Worm (Caenorhabditis elegans) whole organism, L4 larva: ENCODE data around the gene Y108F1.5.

ENCODE experiments used
- F10B5.3 ChIP-seq: sonication (generic microtip); optimal IDR thresholded peaks from 2 replicates; lab custom pipeline; 2016; ENCODE audit warnings: mild to moderate bottlenecking, missing genetic modification characterization, missing compliant biosample characterization
- R02D3.7 ChIP-seq: fragments of 150-350 bp; sonication (generic microtip); optimal IDR thresholded peaks from 3 replicates; lab custom pipeline; 2014; ENCODE audit warnings: missing biosample characterization, missing genetic modification characterization
- Y75B8A.6 ChIP-seq: fragments of 200-800 bp; sonication (Bioruptor generic); IDR thresholded peaks from 2 replicates; pipeline ENCODE4 v1.3.6; 2022; ENCODE audit warnings: missing genetic modification reagents, missing genetic modification characterization, missing compliant biosample characterization
- aha-1 ChIP-seq: fragments of 150-350 bp; peaks from one replicate; lab custom pipeline; 2014; ENCODE audit warnings: missing biosample characterization, missing genetic modification characterization
- arid-1 ChIP-seq: fragments of 200-800 bp; sonication (Bioruptor generic); conservative IDR thresholded peaks from 2 replicates; pipeline ENCODE4 v1.3.6; 2022; ENCODE audit warnings: missing genetic modification reagents, missing genetic modification characterization, missing compliant biosample characterization
- ceh-20 ChIP-seq: fragments of 200-800 bp; sonication (Bioruptor generic); IDR thresholded peaks from 2 replicates; pipeline ENCODE4 v1.3.6; 2022; ENCODE audit warnings: missing genetic modification reagents, missing genetic modification characterization, missing compliant biosample characterization
- ceh-62 ChIP-seq: sonication (generic microtip); optimal IDR thresholded peaks from 2 replicates; lab custom pipeline; 2017; ENCODE audit warnings: missing biosample characterization, missing genetic modification characterization
- ces-1 ChIP-seq: fragments of 150-350 bp; sonication (generic microtip); optimal IDR thresholded peaks from 4 replicates; lab custom pipeline; 2014; ENCODE audit warnings: missing biosample characterization, missing genetic modification reagents, missing genetic modification characterization
- daf-16 ChIP-seq, 3 experiments: sonication (generic microtip); optimal IDR thresholded peaks; 2 replicates each; lab custom pipeline; 2016 to 2017; ENCODE audit warnings: missing genetic modification characterization in 3 of 3, missing genetic modification reagents in 3 of 3, mild to moderate bottlenecking in 2 of 3, missing compliant biosample characterization in 2 of 3, missing biosample characterization in 1 of 3, moderate library complexity in 1 of 3
- daf-19 ChIP-seq: fragments of 200-800 bp; sonication (Bioruptor generic); conservative IDR thresholded peaks from 2 replicates; pipeline ENCODE4 v1.3.6; 2022; ENCODE audit warnings: missing genetic modification characterization, missing compliant biosample characterization
- dmd-8 ChIP-seq: fragments of 200-800 bp; sonication (Bioruptor generic); IDR thresholded peaks from 2 replicates; pipeline ENCODE4 v1.3.6; 2022; ENCODE audit warnings: missing genetic modification characterization, missing compliant biosample characterization
- fkh-10 ChIP-seq: fragments of 150-350 bp; optimal IDR thresholded peaks from 2 replicates; lab custom pipeline; 2014; ENCODE audit warnings: missing biosample characterization, missing genetic modification reagents, missing genetic modification characterization
- hif-1 ChIP-seq, 2 experiments: sonication (generic microtip); optimal IDR thresholded peaks; 2 replicates each; lab custom pipeline; 2016 to 2017; ENCODE audit warnings: missing compliant biosample characterization in 2 of 2, missing genetic modification characterization in 2 of 2, missing genetic modification reagents in 2 of 2, missing genotype in 2 of 2, mild to moderate bottlenecking in 1 of 2
- hlh-11 ChIP-seq: fragments of 200-800 bp; sonication (Bioruptor generic); optimal IDR thresholded peaks from 2 replicates; lab custom pipeline; 2018; ENCODE audit warnings: mild to moderate bottlenecking, missing genetic modification characterization, missing compliant biosample characterization
- lin-1 ChIP-seq: fragments of 200-800 bp; sonication (Bioruptor generic); IDR thresholded peaks from 2 replicates; pipeline ENCODE4 v1.3.6; 2022; ENCODE audit warnings: missing genetic modification reagents, missing genetic modification characterization, missing compliant biosample characterization
- lin-13 ChIP-seq: fragments of 150-350 bp; optimal IDR thresholded peaks from 2 replicates; lab custom pipeline; 2014; ENCODE audit warnings: missing biosample characterization, missing genetic modification reagents, missing genetic modification characterization
- lin-39 ChIP-seq: fragments of 150-350 bp; optimal IDR thresholded peaks from 2 replicates; lab custom pipeline; 2014; ENCODE audit warnings: missing biosample characterization, missing genetic modification reagents, missing genetic modification characterization
- madf-5 ChIP-seq, 2 experiments: fragments of 200-800 bp; sonication (Bioruptor generic); IDR thresholded peaks; 2 replicates each; pipeline ENCODE4 v1.3.6; 2022; ENCODE audit warnings: missing compliant biosample characterization in 2 of 2, missing genetic modification characterization in 2 of 2
- madf-9 ChIP-seq: fragments of 200-800 bp; sonication (Bioruptor generic); conservative IDR thresholded peaks from 2 replicates; pipeline ENCODE4 v1.3.6; 2022; ENCODE audit warnings: missing genetic modification reagents, missing genetic modification characterization, missing compliant biosample characterization
- mxl-2 ChIP-seq: fragments of 200-800 bp; sonication (Bioruptor generic); conservative IDR thresholded peaks from 2 replicates; pipeline ENCODE4 v1.3.6; 2022; ENCODE audit warnings: missing genetic modification reagents, missing genetic modification characterization, missing compliant biosample characterization
- mxl-3 ChIP-seq: fragments of 200-800 bp; sonication (Bioruptor generic); optimal IDR thresholded peaks from 2 replicates; lab custom pipeline; 2018; ENCODE audit warnings: mild to moderate bottlenecking, missing genetic modification characterization, missing compliant biosample characterization
- nhr-10 ChIP-seq: fragments of 150-350 bp; optimal IDR thresholded peaks from 2 replicates; lab custom pipeline; 2014; ENCODE audit warnings: missing biosample characterization, missing genetic modification characterization
- nhr-102 ChIP-seq: sonication (generic microtip); optimal IDR thresholded peaks from 2 replicates; lab custom pipeline; 2016; ENCODE audit warnings: mild to moderate bottlenecking, missing genetic modification characterization, moderate library complexity, missing compliant biosample characterization
- nhr-41 ChIP-seq: fragments of 200-800 bp; sonication (Bioruptor generic); IDR thresholded peaks from 2 replicates; pipeline ENCODE4 v1.3.6; 2022; ENCODE audit warnings: missing genetic modification reagents, missing genetic modification characterization, missing compliant biosample characterization
- nhr-42 ChIP-seq: fragments of 200-800 bp; sonication (Bioruptor generic); IDR thresholded peaks from 2 replicates; pipeline ENCODE4 v1.3.6; 2022; ENCODE audit warnings: missing genetic modification characterization, missing compliant biosample characterization
- nhr-48 ChIP-seq: sonication (generic microtip); optimal IDR thresholded peaks from 2 replicates; lab custom pipeline; 2016; ENCODE audit warnings: mild to moderate bottlenecking, missing genetic modification characterization, missing compliant biosample characterization
- nhr-6 ChIP-seq: fragments of 150-350 bp; optimal IDR thresholded peaks from 2 replicates; lab custom pipeline; 2014; ENCODE audit warnings: missing biosample characterization, missing genetic modification characterization
- pha-4 ChIP-seq, 2 experiments: fragments of 150-350 bp in 1 of 2; fragments of 200-800 bp in 1 of 2; sonication (Bioruptor generic) in 1 of 2; IDR thresholded peaks in 1 of 2; optimal IDR thresholded peaks in 1 of 2; 2 replicates each; pipeline versions ENCODE4 v1.3.6 to Lab custom; 2014 to 2022; ENCODE audit warnings: missing genetic modification characterization in 2 of 2, missing genetic modification reagents in 2 of 2, missing biosample characterization in 1 of 2, missing compliant biosample characterization in 1 of 2
- rbr-2 ChIP-seq: sonication (generic microtip); optimal IDR thresholded peaks from 2 replicates; lab custom pipeline; 2016; ENCODE audit warnings: missing genotype, missing genetic modification characterization, missing compliant biosample characterization
- saeg-2 ChIP-seq: fragments of 200-800 bp; sonication (Bioruptor generic); IDR thresholded peaks from 2 replicates; pipeline ENCODE4 v1.3.6; 2022; ENCODE audit warnings: missing genetic modification reagents, missing genetic modification characterization, missing compliant biosample characterization
- tra-1 ChIP-seq: fragments of 200-800 bp; sonication (Bioruptor generic); IDR thresholded peaks from 2 replicates; pipeline ENCODE4 v1.3.6; 2022; ENCODE audit warnings: missing genetic modification reagents, missing genetic modification characterization, missing compliant biosample characterization
- unc-130 ChIP-seq: sonication (generic microtip); optimal IDR thresholded peaks from 2 replicates; lab custom pipeline; 2016; ENCODE audit warnings: missing genetic modification reagents, missing genetic modification characterization, missing compliant biosample characterization
- unc-39 ChIP-seq: sonication (generic microtip); optimal IDR thresholded peaks from 2 replicates; lab custom pipeline; 2017; ENCODE audit warnings: missing biosample characterization, missing genetic modification characterization
- unc-62 ChIP-seq, 3 experiments: fragments of 150-350 bp in 1 of 3; sonication (generic microtip); optimal IDR thresholded peaks in 2 of 3; peaks in 1 of 3; 1 replicate in 1 of 3; 2 replicates in 2 of 3; lab custom pipeline; 2014 to 2017; ENCODE audit warnings: missing biosample characterization in 3 of 3, missing genetic modification characterization in 3 of 3, missing genetic modification reagents in 3 of 3, missing genotype in 1 of 3
- zip-11 ChIP-seq: fragments of 200-800 bp; sonication (Bioruptor generic); IDR thresholded peaks from 2 replicates; pipeline ENCODE4 v1.3.6; 2022; ENCODE audit warnings: missing genetic modification characterization, missing compliant biosample characterization
- ztf-7 ChIP-seq: fragments of 150-350 bp; optimal IDR thresholded peaks from 2 replicates; lab custom pipeline; 2014; ENCODE audit warnings: missing biosample characterization, missing genetic modification characterization

The Y108F1.5 gene

ce11 chrX:311211-311610 lies 37.4 kb upstream of the Y108F1.5 start, which contains the start of gene nlp-64:
Gene nlp-64, minus strand, starts transcription at chrX:311311.
- no peak for TF ChIP-seq nhr-6 (tag; lab: Kevin White, UChicago)
- TF ChIP-seq R02D3.7, result no peak
- no peak for TF ChIP-seq nhr-102
- TF ChIP-seq F10B5.3 (tag; lab: Kevin White, UChicago), result no peak
- no peak for TF ChIP-seq aha-1
- no peak for TF ChIP-seq zip-11 (GFP tag; lab: Robert Waterston, UW)
- TF ChIP-seq madf-5 (GFP tag; IDR thresholded peaks at IDR 0.05; lab: Robert Waterston, UW), result no peak
- TF ChIP-seq ztf-7 (tag; lab: Kevin White, UChicago), result no peak
- no peak for TF ChIP-seq ceh-20
- no peak for TF ChIP-seq pha-4 (GFP tag; IDR thresholded peaks at IDR 0.05; lab: Robert Waterston, UW)
- no peak for TF ChIP-seq pha-4 (tag; optimal IDR thresholded peaks at IDR 0.05; lab: Kevin White, UChicago)
- no peak for TF ChIP-seq mxl-3 (GFP tag; lab: Kevin White, UChicago)
- TF ChIP-seq ceh-62 (tag; lab: Kevin White, UChicago), result no peak

- no peak for TF ChIP-seq unc-62 (GFP tag; optimal IDR thresholded peaks at IDR 0.05 in 1 of 2; lab: Kevin White, UChicago)
- TF ChIP-seq unc-62 (tag; optimal IDR thresholded peaks at IDR 0.05; lab: Kevin White, UChicago), result no peak
- peak; percentile 52 for TF ChIP-seq ces-1 (GFP tag; lab: Kevin White, UChicago)
- TF ChIP-seq lin-39 (tag; lab: Kevin White, UChicago), result no peak
- no peak for TF ChIP-seq unc-39 (tag; lab: Kevin White, UChicago)
- TF ChIP-seq nhr-10, result no peak
- TF ChIP-seq tra-1 (GFP tag; lab: Robert Waterston, UW), result no peak
- TF ChIP-seq rbr-2 (tag; lab: Kevin White, UChicago), result no peak
- TF ChIP-seq hif-1 (tag; optimal IDR thresholded peaks at IDR 0.05; lab: Kevin White, UChicago), result no peak
- no peak for TF ChIP-seq daf-16 (GFP tag; optimal IDR thresholded peaks at IDR 0.05; lab: Kevin White, UChicago)
- no peak for TF ChIP-seq daf-16 (tag; optimal IDR thresholded peaks at IDR 0.05; lab: Kevin White, UChicago)
- TF ChIP-seq lin-1, result no peak
- TF ChIP-seq fkh-10, result peak; percentile 43
- no peak for TF ChIP-seq arid-1 (GFP tag; lab: Robert Waterston, UW)
- no peak for TF ChIP-seq hlh-11 (tag; lab: Kevin White, UChicago)
- TF ChIP-seq saeg-2 (GFP tag; lab: Robert Waterston, UW), result no peak
- no peak for TF ChIP-seq nhr-48 (tag; lab: Kevin White, UChicago)
- TF ChIP-seq madf-9 (GFP tag; lab: Robert Waterston, UW), result no peak
- TF ChIP-seq, all 104 proteins: peak for 2
Measured at ce11 chrX:309076-309475, 35.3 kb upstream of the Y108F1.5 start.

- peak; percentile 65 for TF ChIP-seq fkh-10
- no peak for TF ChIP-seq lin-13 (GFP tag; lab: Kevin White, UChicago)
- TF ChIP-seq ces-1 (GFP tag; lab: Kevin White, UChicago), result peak; percentile 79
- TF ChIP-seq daf-19, result no peak
- TF ChIP-seq, all 104 proteins: peak for 2
Measured at ce11 chrX:305057-305456, 31.2 kb upstream of the Y108F1.5 start.

ce11 chrX:301530-301929 lies 27.7 kb upstream of the Y108F1.5 start, which contains the start of gene gcp-2.1:
Gene gcp-2.1, plus strand, starts transcription at chrX:301830.
- TF ChIP-seq Y75B8A.6 (GFP tag; lab: Robert Waterston, UW) (no peak), daf-19 (no peak), unc-130 (GFP tag; lab: Kevin White, UChicago) (no peak), nhr-41 (GFP tag; lab: Robert Waterston, UW) (no peak), mxl-2 (GFP tag; lab: Robert Waterston, UW) (no peak), arid-1 (GFP tag; lab: Robert Waterston, UW) (no peak), nhr-42 (GFP tag; lab: Robert Waterston, UW) (no peak), mxl-3 (GFP tag; lab: Kevin White, UChicago) (no peak), fkh-10 (no peak), dmd-8 (no peak)
- TF ChIP-seq, all 104 proteins: peak for 0
